Worm (Caenorhabditis elegans) whole organism, L2 larva: ENCODE measurements around the gene alh-6.

ENCODE experiments used
- C34F6.9 ChIP-seq: fragments of 150-350 bp; optimal IDR thresholded peaks from 2 replicates; lab custom pipeline; 2014; ENCODE audit warnings: missing biosample characterization, missing genetic modification characterization
- F13H6.1 ChIP-seq: sonication (generic microtip); optimal IDR thresholded peaks from 2 replicates; lab custom pipeline; 2016; ENCODE audit warnings: missing genetic modification characterization, missing compliant biosample characterization
- R02D3.7 ChIP-seq: fragments of 150-350 bp; optimal IDR thresholded peaks from 2 replicates; lab custom pipeline; 2014; ENCODE audit warnings: missing biosample characterization, missing genetic modification characterization
- alr-1 ChIP-seq: fragments of 150-350 bp; optimal IDR thresholded peaks from 2 replicates; lab custom pipeline; 2014; ENCODE audit warnings: missing biosample characterization, missing genetic modification characterization
- blmp-1 ChIP-seq: sonication (generic microtip); optimal IDR thresholded peaks from 2 replicates; lab custom pipeline; 2017; ENCODE audit warnings: missing genetic modification characterization, mild to moderate bottlenecking, missing compliant biosample characterization, antibody characterized with exemption, moderate library complexity; ENCODE audit not compliant: insufficient read depth
- ceh-82 ChIP-seq: fragments of 150-350 bp; optimal IDR thresholded peaks from 2 replicates; lab custom pipeline; 2014; ENCODE audit warnings: missing biosample characterization, missing genetic modification characterization
- crh-2 ChIP-seq: sonication (generic microtip); optimal IDR thresholded peaks from 2 replicates; lab custom pipeline; 2017; ENCODE audit warnings: missing biosample characterization, missing genetic modification characterization
- egl-27 ChIP-seq: sonication (generic microtip); optimal IDR thresholded peaks from 3 replicates; lab custom pipeline; 2017; ENCODE audit warnings: missing biosample characterization, missing genetic modification reagents, missing genetic modification characterization
- elt-1 ChIP-seq: fragments of 150-350 bp; optimal IDR thresholded peaks from 2 replicates; lab custom pipeline; 2014; ENCODE audit warnings: missing biosample characterization, missing genetic modification characterization
- fos-1 ChIP-seq: fragments of 150-350 bp; optimal IDR thresholded peaks from 2 replicates; lab custom pipeline; 2014; ENCODE audit warnings: missing biosample characterization, missing genetic modification characterization
- gmeb-1 ChIP-seq: fragments of 150-350 bp; optimal IDR thresholded peaks from 2 replicates; lab custom pipeline; 2014; ENCODE audit warnings: missing biosample characterization, missing genetic modification characterization
- lin-13 ChIP-seq: fragments of 150-350 bp; optimal IDR thresholded peaks from 2 replicates; lab custom pipeline; 2014; ENCODE audit warnings: missing biosample characterization, missing genetic modification reagents, missing genetic modification characterization
- lin-39 ChIP-seq: fragments of 150-350 bp; optimal IDR thresholded peaks from 2 replicates; lab custom pipeline; 2014; ENCODE audit warnings: missing biosample characterization, missing genetic modification reagents, missing genetic modification characterization
- lsy-2 ChIP-seq, 2 experiments: fragments of 150-350 bp in 1 of 2; sonication (generic microtip) in 1 of 2; optimal IDR thresholded peaks; 2 replicates each; lab custom pipeline; 2014 to 2017; ENCODE audit warnings: missing biosample characterization in 2 of 2, missing genetic modification characterization in 2 of 2
- mab-5 ChIP-seq: fragments of 150-350 bp; optimal IDR thresholded peaks from 2 replicates; lab custom pipeline; 2014; ENCODE audit warnings: missing biosample characterization, missing genetic modification characterization
- mdl-1 ChIP-seq, 2 experiments: fragments of 150-350 bp in 1 of 2; sonication (generic microtip) in 1 of 2; optimal IDR thresholded peaks; 2 replicates each; lab custom pipeline; 2017; ENCODE audit warnings: missing biosample characterization in 2 of 2, missing genetic modification characterization in 2 of 2
- nhr-10 ChIP-seq: sonication (generic microtip); optimal IDR thresholded peaks from 2 replicates; lab custom pipeline; 2017; ENCODE audit warnings: missing biosample characterization, missing genetic modification characterization
- nhr-12 ChIP-seq: fragments of 150-350 bp; optimal IDR thresholded peaks from 2 replicates; lab custom pipeline; 2014; ENCODE audit warnings: missing biosample characterization, missing genetic modification characterization
- nhr-21 ChIP-seq: fragments of 150-350 bp; optimal IDR thresholded peaks from 2 replicates; lab custom pipeline; 2014; ENCODE audit warnings: missing biosample characterization, missing genetic modification characterization
- nhr-23 ChIP-seq: fragments of 150-350 bp; optimal IDR thresholded peaks from 2 replicates; lab custom pipeline; 2014; ENCODE audit warnings: missing biosample characterization, missing genetic modification reagents, missing genetic modification characterization
- nhr-6 ChIP-seq: fragments of 150-350 bp; optimal IDR thresholded peaks from 2 replicates; lab custom pipeline; 2014; ENCODE audit warnings: missing biosample characterization, missing genetic modification characterization
- nhr-77 ChIP-seq: fragments of 150-350 bp; optimal IDR thresholded peaks from 2 replicates; lab custom pipeline; 2014; ENCODE audit warnings: missing biosample characterization, missing genetic modification characterization
- peb-1 ChIP-seq: fragments of 150-350 bp; optimal IDR thresholded peaks from 2 replicates; lab custom pipeline; 2014; ENCODE audit warnings: missing biosample characterization, missing genetic modification characterization
- sem-4 ChIP-seq: fragments of 150-350 bp; optimal IDR thresholded peaks from 2 replicates; lab custom pipeline; 2014; ENCODE audit warnings: missing biosample characterization, missing genetic modification reagents, missing genetic modification characterization
- skn-1 ChIP-seq: sonication (generic microtip); optimal IDR thresholded peaks from 2 replicates; lab custom pipeline; 2017; ENCODE audit warnings: missing biosample characterization, missing genetic modification characterization
- sma-9 ChIP-seq, 2 experiments: fragments of 150-350 bp in 1 of 2; sonication (generic microtip) in 1 of 2; optimal IDR thresholded peaks; 2 replicates each; lab custom pipeline; 2014 to 2016; ENCODE audit warnings: missing genetic modification characterization in 2 of 2, mild to moderate bottlenecking in 1 of 2, missing biosample characterization in 1 of 2, missing compliant biosample characterization in 1 of 2, missing genetic modification reagents in 1 of 2, moderate library complexity in 1 of 2
- unc-39 ChIP-seq: fragments of 150-350 bp; optimal IDR thresholded peaks from 2 replicates; lab custom pipeline; 2014; ENCODE audit warnings: missing biosample characterization, missing genetic modification characterization
- unc-55 ChIP-seq: fragments of 150-350 bp; sonication (generic microtip); optimal IDR thresholded peaks from 3 replicates; lab custom pipeline; 2014; ENCODE audit warnings: missing biosample characterization, missing genetic modification reagents, missing genetic modification characterization
- ztf-1 ChIP-seq: fragments of 200-800 bp; sonication (Bioruptor generic); conservative IDR thresholded peaks from 2 replicates; pipeline ENCODE4 v1.3.6; 2022; ENCODE audit warnings: missing genetic modification characterization, missing compliant biosample characterization
- ztf-11 ChIP-seq: sonication (generic microtip); optimal IDR thresholded peaks from 2 replicates; lab custom pipeline; 2017; ENCODE audit warnings: missing biosample characterization, missing genetic modification characterization

Gene alh-6

DNA sequence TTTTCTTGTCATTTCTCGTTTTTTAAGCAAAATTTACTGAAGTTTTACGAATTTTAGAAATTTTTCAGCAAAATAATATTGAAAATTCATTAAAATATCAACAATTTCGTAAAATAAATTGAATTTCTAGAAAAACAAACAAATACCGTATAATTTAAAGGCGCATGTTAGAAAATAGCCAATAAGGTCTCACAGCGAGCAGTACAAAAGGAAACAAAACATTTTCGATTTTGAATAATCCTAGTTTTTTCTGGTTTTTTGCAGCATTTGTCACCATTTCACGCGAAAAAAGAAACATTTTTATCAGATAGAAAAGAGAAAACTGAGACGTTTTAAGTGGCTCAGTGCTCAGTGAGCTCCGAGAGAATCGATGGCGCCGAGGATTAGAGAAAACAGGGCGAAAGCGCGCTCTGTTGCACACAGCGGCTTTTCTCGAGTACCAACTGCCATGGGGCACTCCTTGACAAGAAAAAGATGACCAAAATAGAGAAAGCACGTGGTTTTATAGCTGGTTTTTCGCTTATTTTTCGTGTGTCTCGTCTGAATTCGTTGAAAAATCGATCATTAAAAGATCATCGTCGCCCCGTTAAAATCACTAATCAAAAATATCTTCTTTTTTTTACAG lies at the start of gene alh-6, which contains the start of gene fcho-1:
alh-6 (minus strand) TSS at position 242 of the 625 bp plus-strand sequence.
fcho-1 (plus strand) TSS at position 624 of the 625 bp plus-strand sequence.
- TF ChIP-seq nhr-77 (tag; lab: Kevin White, UChicago) (no peak), lin-39 (no peak), lsy-2 (tag; optimal IDR thresholded peaks at IDR 0.05; lab: Kevin White, UChicago) (peak in 1 of 2 experiments; percentile 47), C34F6.9 (tag; lab: Kevin White, UChicago) (peak; percentile 31), mab-5 (tag; lab: Kevin White, UChicago) (no peak), unc-55 (GFP tag; lab: Kevin White, UChicago) (peak; percentile 49), F13H6.1 (tag; lab: Kevin White, UChicago) (peak; percentile 17), lin-13 (GFP tag; lab: Kevin White, UChicago) (peak; percentile 1), crh-2 (peak; percentile 1)

DNA sequence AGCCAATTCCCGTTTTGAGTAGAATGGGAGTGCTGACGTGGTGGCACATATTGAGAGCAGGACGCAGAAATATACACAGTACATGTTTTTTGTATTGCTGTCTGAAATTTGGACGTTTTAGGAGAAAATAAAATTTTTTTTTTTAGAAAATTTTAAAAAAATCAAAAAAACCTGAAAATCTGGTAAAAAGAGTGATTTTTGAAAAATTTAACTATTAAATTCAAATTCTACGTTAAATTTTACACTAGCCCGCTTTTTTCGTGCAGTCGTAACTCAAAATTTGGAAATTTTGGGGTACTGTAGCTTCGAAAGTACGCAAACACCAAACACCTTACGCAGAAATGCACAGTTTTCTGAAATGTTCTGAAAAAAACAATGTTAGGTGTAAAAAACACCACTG lies 48.0 kb upstream of the alh-6 start, which contains the start of gene C13A10.2:
C13A10.2 (minus strand) TSS at position 101 of the 400 bp plus-strand sequence.
- TF ChIP-seq sem-4, result no peak
- TF ChIP-seq blmp-1 (tag; lab: Kevin White, UChicago), result no peak

DNA sequence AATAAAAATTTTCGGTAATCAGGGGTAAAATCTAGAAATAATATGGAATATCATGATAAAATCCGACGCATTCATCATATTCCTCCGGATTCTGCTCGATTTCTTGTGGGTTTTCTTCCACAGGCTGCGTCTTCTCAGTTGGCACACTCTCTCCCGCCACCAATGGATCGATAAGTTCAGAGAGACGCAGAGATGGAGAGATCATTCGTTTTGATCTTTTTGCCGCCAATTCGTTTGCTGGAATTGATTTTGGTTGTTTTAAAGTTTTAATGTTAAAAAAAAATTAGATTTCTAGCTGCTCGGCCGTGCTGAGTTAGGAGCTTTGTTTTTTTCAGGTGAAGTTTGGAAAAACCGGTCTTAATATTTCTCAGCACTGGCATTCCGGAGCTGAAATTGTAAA lies 47.3 kb upstream of the alh-6 start:
- TF ChIP-seq R02D3.7 (tag; lab: Kevin White, UChicago), result no peak
- no peak for TF ChIP-seq sma-9 (GFP tag; optimal IDR thresholded peaks at IDR 0.05; lab: Kevin White, UChicago)
- no peak for TF ChIP-seq sma-9 (tag; optimal IDR thresholded peaks at IDR 0.05; lab: Kevin White, UChicago)
- TF ChIP-seq ceh-82 (tag; lab: Kevin White, UChicago), result no peak
- no peak for TF ChIP-seq ztf-11
- no peak for TF ChIP-seq elt-1 (tag; lab: Kevin White, UChicago)
- TF ChIP-seq nhr-21 (tag; lab: Kevin White, UChicago), result no peak
- TF ChIP-seq sem-4, result no peak
- no peak for TF ChIP-seq nhr-23 (tag; lab: Kevin White, UChicago)
- no peak for TF ChIP-seq mdl-1 (tag; optimal IDR thresholded peaks at IDR 0.05; lab: Kevin White, UChicago)
- no peak for TF ChIP-seq unc-55 (GFP tag; lab: Kevin White, UChicago)
- no peak for TF ChIP-seq skn-1 (tag; lab: Kevin White, UChicago)
- TF ChIP-seq peb-1 (tag; lab: Kevin White, UChicago), result no peak
- no peak for TF ChIP-seq ztf-1 (GFP tag; lab: Robert Waterston, UW)
- no peak for TF ChIP-seq unc-39 (tag; lab: Kevin White, UChicago)
- no peak for TF ChIP-seq lsy-2 (tag; optimal IDR thresholded peaks at IDR 0.05; lab: Kevin White, UChicago)
- TF ChIP-seq alr-1 (tag; lab: Kevin White, UChicago), result no peak
- TF ChIP-seq gmeb-1, result no peak
- TF ChIP-seq nhr-12 (tag; lab: Kevin White, UChicago), result no peak

- TF ChIP-seq nhr-6 (tag; lab: Kevin White, UChicago), result no peak
- TF ChIP-seq fos-1 (tag; lab: Kevin White, UChicago), result peak; percentile 32
Observed at ce11 chrII:1355480-1355879, 45.5 kb upstream of the alh-6 start, which contains the start of gene C13A10.1. Gene C13A10.1, minus strand, starts transcription at chrII:1355649.

ce11 chrII:1344524-1345119 lies 34.7 kb upstream of the alh-6 start:
- peak; percentile 48 for TF ChIP-seq sma-9 (GFP tag; optimal IDR thresholded peaks at IDR 0.05; lab: Kevin White, UChicago)
- no peak for TF ChIP-seq sma-9 (tag; optimal IDR thresholded peaks at IDR 0.05; lab: Kevin White, UChicago)
- TF ChIP-seq F13H6.1 (tag; lab: Kevin White, UChicago), result peak; percentile 28
- no peak for TF ChIP-seq unc-39 (tag; lab: Kevin White, UChicago)
- peak; percentile 78 for TF ChIP-seq mab-5 (tag; lab: Kevin White, UChicago)
- peak; percentile 72 for TF ChIP-seq unc-55 (GFP tag; lab: Kevin White, UChicago)
- TF ChIP-seq sem-4, result peak; percentile 4
- TF ChIP-seq gmeb-1, result no peak
- no peak for TF ChIP-seq egl-27 (tag; lab: Kevin White, UChicago)
- no peak for TF ChIP-seq nhr-10 (tag; lab: Kevin White, UChicago)
- peak in 1 of 2 experiments; percentile 37 for TF ChIP-seq lsy-2 (tag; optimal IDR thresholded peaks at IDR 0.05; lab: Kevin White, UChicago)
